Worm (Caenorhabditis elegans) whole organism, midembryonic: ENCODE results near the gene C43F9.4.
A peak's percentile ranks its signal among the peaks of the same experiment; 100 is the strongest.

Source experiments
- T22C8.4 ChIP-seq: fragments of 200-800 bp; sonication (Bioruptor generic); IDR thresholded peaks from 2 replicates; pipeline ENCODE4 v1.3.6; 2022; ENCODE audit warnings: missing genetic modification characterization, missing compliant biosample characterization
- cog-1 ChIP-seq: sonication (generic microtip); optimal IDR thresholded peaks from 2 replicates; lab custom pipeline; 2016; ENCODE audit warnings: missing genetic modification characterization, missing compliant biosample characterization
- flt-1 ChIP-seq: fragments of 200-800 bp; sonication (Bioruptor generic); IDR thresholded peaks from 2 replicates; pipeline ENCODE4 v1.3.6; 2022; ENCODE audit warnings: missing genetic modification characterization, missing compliant biosample characterization
- klf-2 ChIP-seq: fragments of 200-800 bp; sonication (Bioruptor generic); conservative IDR thresholded peaks from 2 replicates; pipeline ENCODE4 v1.3.6; 2022; ENCODE audit warnings: missing genetic modification reagents, missing genetic modification characterization, missing compliant biosample characterization
- med-1 ChIP-seq: sonication (generic microtip); optimal IDR thresholded peaks from 2 replicates; lab custom pipeline; 2017; ENCODE audit warnings: missing genetic modification characterization, mild to moderate bottlenecking, missing compliant biosample characterization, antibody characterized with exemption, missing genetic modification reagents; ENCODE audit not compliant: insufficient read depth
- ref-1 ChIP-seq: fragments of 200-800 bp; sonication (Bioruptor generic); conservative IDR thresholded peaks from 2 replicates; pipeline ENCODE4 v1.3.6; 2022; ENCODE audit warnings: missing genetic modification reagents, missing genetic modification characterization, missing compliant biosample characterization
- tab-1 ChIP-seq: fragments of 200-800 bp; sonication (Bioruptor generic); IDR thresholded peaks from 2 replicates; pipeline ENCODE4 v1.3.6; 2022; ENCODE audit warnings: missing genetic modification characterization, missing compliant biosample characterization
- ztf-23 ChIP-seq: fragments of 200-800 bp; sonication (Bioruptor generic); IDR thresholded peaks from 2 replicates; pipeline ENCODE4 v1.3.6; 2022; ENCODE audit warnings: missing genetic modification reagents, missing genetic modification characterization, missing compliant biosample characterization
- ztf-29 ChIP-seq: fragments of 200-800 bp; sonication (Bioruptor generic); IDR thresholded peaks from 2 replicates; pipeline ENCODE4 v1.3.6; 2022; ENCODE audit warnings: missing genetic modification reagents, missing genetic modification characterization, missing compliant biosample characterization

Gene C43F9.4

DNA sequence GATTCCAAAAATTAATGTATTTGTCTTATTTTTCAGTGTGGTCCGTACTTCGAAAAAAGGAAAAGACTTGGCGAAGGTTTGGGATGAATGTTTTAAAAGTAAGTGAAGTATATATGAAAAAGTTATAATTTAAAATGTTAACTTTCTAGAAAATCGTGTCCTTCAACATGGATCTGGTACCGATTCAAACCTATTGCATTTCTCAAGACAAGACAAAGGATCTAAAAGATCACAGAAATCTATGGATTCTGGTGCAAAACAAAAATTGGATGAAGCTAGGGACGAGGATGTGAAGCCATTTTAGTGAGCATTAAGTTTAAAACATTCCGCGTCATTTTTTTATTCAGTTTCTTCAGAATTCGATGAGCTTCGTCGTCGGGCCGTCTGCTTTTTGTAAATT lies 34.0 kb downstream of the C43F9.4 start, which contains the start of gene zim-2:
TSS of gene zim-2 (plus strand) at position 301 of the 400 bp plus-strand sequence.
- TF ChIP-seq klf-2 (GFP tag; lab: Robert Waterston, UW) (no peak), cog-1 (tag; lab: Kevin White, UChicago) (no peak), flt-1 (GFP tag; lab: Robert Waterston, UW) (no peak), med-1 (GFP tag; lab: Kevin White, UChicago) (no peak), tab-1 (GFP tag; lab: Robert Waterston, UW) (no peak), ref-1 (no peak), T22C8.4 (GFP tag; lab: Robert Waterston, UW) (no peak), ztf-29 (GFP tag; lab: Robert Waterston, UW) (no peak), ztf-23 (GFP tag; lab: Robert Waterston, UW) (no peak)

DNA sequence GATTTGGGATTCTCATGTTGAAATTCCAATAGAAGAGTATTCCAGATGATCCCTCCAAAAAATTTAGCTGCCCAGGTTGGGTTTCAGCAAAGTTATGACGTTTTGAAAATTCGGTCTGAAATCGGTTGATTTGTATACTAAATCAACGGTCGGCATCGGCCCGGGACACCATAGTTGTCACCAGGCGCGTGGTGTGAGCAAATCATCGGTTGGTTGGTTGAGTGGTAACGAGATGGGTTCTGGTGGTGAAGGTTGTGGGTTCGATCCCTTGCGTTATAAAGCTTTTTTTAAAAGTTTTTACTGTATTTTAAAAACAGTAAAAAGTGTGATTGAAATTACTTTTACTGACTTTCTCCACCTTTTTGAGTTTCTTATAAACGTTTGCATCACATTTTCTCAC lies 40.4 kb downstream of the C43F9.4 start:
- TF ChIP-seq ref-1 (peak; percentile 62), tab-1 (GFP tag; lab: Robert Waterston, UW) (0 out of 2 replicates have a peak, but pooled peaks have one; percentile 53)

DNA sequence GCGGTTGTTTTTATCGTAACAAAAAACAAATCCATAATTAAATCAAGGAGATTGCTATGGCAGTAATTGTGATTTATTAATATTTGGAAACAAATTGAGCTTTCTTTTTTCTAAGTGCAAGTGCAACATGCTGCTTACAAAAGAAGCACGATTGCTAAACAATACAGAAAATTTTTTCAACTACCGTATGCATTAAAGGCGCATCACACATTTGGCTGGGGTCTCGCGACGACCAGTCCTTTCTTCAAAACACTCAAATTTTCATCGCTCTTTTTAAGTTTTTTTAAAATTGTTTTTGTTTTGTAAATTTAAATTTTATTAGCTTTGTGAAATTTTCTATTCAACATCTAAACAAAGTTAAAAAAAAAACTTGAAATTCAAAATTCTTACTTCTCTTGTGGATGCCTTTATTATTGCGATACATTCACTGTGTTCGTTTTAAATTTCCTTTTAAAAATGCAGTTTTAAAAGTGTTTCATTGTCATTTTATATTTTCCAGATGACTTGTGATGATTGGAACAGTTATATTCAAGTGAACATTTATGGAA lies 42.3 kb downstream of the C43F9.4 start, which contains the start of gene zim-1:
TSS of gene zim-1 (plus strand) at position 498 of the 548 bp plus-strand sequence.
- no peak for TF ChIP-seq klf-2 (GFP tag; lab: Robert Waterston, UW)
- no peak for TF ChIP-seq ztf-23 (GFP tag; lab: Robert Waterston, UW)
- no peak for TF ChIP-seq flt-1 (GFP tag; lab: Robert Waterston, UW)
- no peak for TF ChIP-seq med-1 (GFP tag; lab: Kevin White, UChicago)
- no peak for TF ChIP-seq ref-1
- no peak for TF ChIP-seq cog-1 (tag; lab: Kevin White, UChicago)
- no peak for TF ChIP-seq T22C8.4 (GFP tag; lab: Robert Waterston, UW)
- TF ChIP-seq tab-1 (GFP tag; lab: Robert Waterston, UW) = no peak
- TF ChIP-seq ztf-29 (GFP tag; lab: Robert Waterston, UW) = no peak

DNA sequence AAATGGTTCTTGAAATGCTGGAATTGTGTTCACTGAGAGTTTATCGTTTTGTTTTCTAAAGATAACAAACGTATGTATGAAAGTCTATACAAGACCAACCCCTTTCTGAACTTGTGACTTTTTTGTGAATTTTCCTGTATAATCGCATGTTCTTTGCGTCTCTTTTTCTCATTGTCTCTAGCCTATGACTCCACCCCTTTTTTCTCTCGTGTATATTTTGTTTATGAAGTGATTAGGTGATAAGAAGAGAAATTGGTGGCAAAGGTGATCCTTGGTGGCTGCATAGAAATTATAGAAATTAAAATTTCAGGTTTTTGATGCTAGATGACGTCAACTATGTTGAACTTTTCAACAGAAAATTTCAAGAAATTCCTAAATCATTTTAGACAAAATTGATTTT lies 43.9 kb downstream of the C43F9.4 start, which contains the start of gene T07G12.5:
TSS of gene T07G12.5 (minus strand) at position 101 of the 400 bp plus-strand sequence.
- no peak for TF ChIP-seq ref-1
- no peak for TF ChIP-seq flt-1 (GFP tag; lab: Robert Waterston, UW)
- TF ChIP-seq klf-2 (GFP tag; lab: Robert Waterston, UW) = no peak
- TF ChIP-seq ztf-29 (GFP tag; lab: Robert Waterston, UW) = no peak
- TF ChIP-seq T22C8.4 (GFP tag; lab: Robert Waterston, UW) = no peak
- no peak for TF ChIP-seq cog-1 (tag; lab: Kevin White, UChicago)
- TF ChIP-seq med-1 (GFP tag; lab: Kevin White, UChicago) = no peak
- TF ChIP-seq tab-1 (GFP tag; lab: Robert Waterston, UW) = no peak
- TF ChIP-seq ztf-23 (GFP tag; lab: Robert Waterston, UW) = no peak

DNA sequence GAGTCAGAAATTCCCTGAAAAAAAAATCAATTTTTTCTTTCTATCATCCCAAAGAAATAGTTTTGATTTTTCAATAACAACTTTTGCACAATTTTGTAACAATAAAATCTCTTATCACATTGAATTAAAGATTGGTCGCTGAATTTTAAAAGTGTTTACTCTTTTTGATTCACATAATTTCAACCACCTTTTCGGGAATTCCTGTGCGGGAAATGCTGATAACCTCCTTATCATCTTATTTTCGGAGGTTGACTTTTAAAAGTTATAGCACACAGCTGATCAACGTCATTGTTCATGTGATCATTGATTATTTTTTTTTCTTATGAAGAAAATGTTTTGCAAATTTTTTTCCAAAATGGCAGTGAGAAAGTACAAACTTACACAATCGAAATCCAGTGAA lies 45.6 kb downstream of the C43F9.4 start:
- TF ChIP-seq klf-2 (GFP tag; lab: Robert Waterston, UW) (no peak), med-1 (GFP tag; lab: Kevin White, UChicago) (no peak), tab-1 (GFP tag; lab: Robert Waterston, UW) (no peak), T22C8.4 (GFP tag; lab: Robert Waterston, UW) (no peak), cog-1 (tag; lab: Kevin White, UChicago) (no peak), ztf-23 (GFP tag; lab: Robert Waterston, UW) (no peak), ztf-29 (GFP tag; lab: Robert Waterston, UW) (no peak), ref-1 (no peak), flt-1 (GFP tag; lab: Robert Waterston, UW) (no peak)

DNA sequence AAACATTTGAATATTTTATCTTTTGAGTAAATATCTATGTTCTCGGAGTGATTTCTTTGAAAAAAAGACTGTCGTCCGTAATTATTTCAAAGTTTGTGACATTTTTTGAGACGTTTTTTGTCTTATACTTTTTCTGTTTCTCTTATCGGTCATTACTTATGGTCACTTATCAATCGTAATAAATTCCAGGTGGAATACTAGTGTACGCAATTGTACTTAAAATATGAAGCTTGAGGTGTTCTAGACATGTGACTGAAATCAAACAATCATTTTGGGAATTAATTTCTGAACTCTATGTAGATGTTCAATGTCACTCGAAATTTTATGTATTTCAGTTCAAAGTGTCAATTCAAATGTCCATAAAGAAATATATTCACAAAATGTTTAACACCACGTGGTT lies 46.7 kb downstream of the C43F9.4 start:
- TF ChIP-seq T22C8.4 (GFP tag; lab: Robert Waterston, UW) (no peak), cog-1 (tag; lab: Kevin White, UChicago) (no peak), med-1 (GFP tag; lab: Kevin White, UChicago) (no peak), tab-1 (GFP tag; lab: Robert Waterston, UW) (no peak), klf-2 (GFP tag; lab: Robert Waterston, UW) (no peak), flt-1 (GFP tag; lab: Robert Waterston, UW) (no peak)

DNA sequence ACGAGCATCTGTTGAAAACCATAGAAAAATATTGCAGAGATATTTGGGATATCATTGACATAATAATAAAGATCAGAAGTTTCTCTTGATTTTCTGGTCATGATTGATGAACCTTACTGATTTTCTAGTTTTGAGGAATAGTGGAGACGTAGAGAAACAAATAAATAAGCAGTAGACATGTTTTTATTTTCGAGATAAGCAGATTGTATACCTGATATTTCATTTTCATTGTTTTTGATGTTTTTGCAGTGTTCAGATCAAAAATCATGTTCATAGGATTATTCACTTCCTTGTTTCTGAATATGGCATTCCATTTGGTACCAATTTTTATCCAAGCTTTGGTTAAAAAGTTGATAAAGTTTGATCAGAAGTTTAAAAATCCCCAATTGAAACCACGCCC lies 50.4 kb downstream of the C43F9.4 start, which contains the start of gene T07G12.4:
TSS of gene T07G12.4 (minus strand) at position 101 of the 400 bp plus-strand sequence.
- no peak for TF ChIP-seq ref-1
- TF ChIP-seq ztf-29 (GFP tag; lab: Robert Waterston, UW) = no peak
- TF ChIP-seq med-1 (GFP tag; lab: Kevin White, UChicago) = no peak
- no peak for TF ChIP-seq ztf-23 (GFP tag; lab: Robert Waterston, UW)
- no peak for TF ChIP-seq tab-1 (GFP tag; lab: Robert Waterston, UW)
- no peak for TF ChIP-seq cog-1 (tag; lab: Kevin White, UChicago)
- TF ChIP-seq klf-2 (GFP tag; lab: Robert Waterston, UW) = no peak
- TF ChIP-seq flt-1 (GFP tag; lab: Robert Waterston, UW) = no peak
- TF ChIP-seq T22C8.4 (GFP tag; lab: Robert Waterston, UW) = no peak
